Worm (Caenorhabditis elegans) whole organism, midembryonic: ENCODE results near the gene npr-43.

ENCODE experiments used
- T22C8.4 ChIP-seq: fragments of 200-800 bp; sonication (Bioruptor generic); IDR thresholded peaks from 2 replicates; pipeline ENCODE4 v1.3.6; 2022; ENCODE audit warnings: missing genetic modification characterization, missing compliant biosample characterization
- cog-1 ChIP-seq: sonication (generic microtip); optimal IDR thresholded peaks from 2 replicates; lab custom pipeline; 2016; ENCODE audit warnings: missing genetic modification characterization, missing compliant biosample characterization
- flt-1 ChIP-seq: fragments of 200-800 bp; sonication (Bioruptor generic); IDR thresholded peaks from 2 replicates; pipeline ENCODE4 v1.3.6; 2022; ENCODE audit warnings: missing genetic modification characterization, missing compliant biosample characterization
- klf-2 ChIP-seq: fragments of 200-800 bp; sonication (Bioruptor generic); conservative IDR thresholded peaks from 2 replicates; pipeline ENCODE4 v1.3.6; 2022; ENCODE audit warnings: missing genetic modification reagents, missing genetic modification characterization, missing compliant biosample characterization
- med-1 ChIP-seq: sonication (generic microtip); optimal IDR thresholded peaks from 2 replicates; lab custom pipeline; 2017; ENCODE audit warnings: missing genetic modification characterization, mild to moderate bottlenecking, missing compliant biosample characterization, antibody characterized with exemption, missing genetic modification reagents; ENCODE audit not compliant: insufficient read depth
- ref-1 ChIP-seq: fragments of 200-800 bp; sonication (Bioruptor generic); conservative IDR thresholded peaks from 2 replicates; pipeline ENCODE4 v1.3.6; 2022; ENCODE audit warnings: missing genetic modification reagents, missing genetic modification characterization, missing compliant biosample characterization
- tab-1 ChIP-seq: fragments of 200-800 bp; sonication (Bioruptor generic); IDR thresholded peaks from 2 replicates; pipeline ENCODE4 v1.3.6; 2022; ENCODE audit warnings: missing genetic modification characterization, missing compliant biosample characterization
- ztf-23 ChIP-seq: fragments of 200-800 bp; sonication (Bioruptor generic); IDR thresholded peaks from 2 replicates; pipeline ENCODE4 v1.3.6; 2022; ENCODE audit warnings: missing genetic modification reagents, missing genetic modification characterization, missing compliant biosample characterization
- ztf-29 ChIP-seq: fragments of 200-800 bp; sonication (Bioruptor generic); IDR thresholded peaks from 2 replicates; pipeline ENCODE4 v1.3.6; 2022; ENCODE audit warnings: missing genetic modification reagents, missing genetic modification characterization, missing compliant biosample characterization

- TF ChIP-seq tab-1 (GFP tag; lab: Robert Waterston, UW), result no peak
- no peak for TF ChIP-seq ztf-29
- TF ChIP-seq cog-1, result no peak
- no peak for TF ChIP-seq ref-1
- TF ChIP-seq ztf-23 (GFP tag; lab: Robert Waterston, UW), result no peak
- TF ChIP-seq flt-1 (GFP tag; lab: Robert Waterston, UW), result no peak
- TF ChIP-seq klf-2 (GFP tag; lab: Robert Waterston, UW), result no peak
- TF ChIP-seq med-1 (GFP tag; lab: Kevin White, UChicago), result no peak
- TF ChIP-seq T22C8.4, result no peak
Observed at ce11 chrV:14368272-14369052, 10.4 kb downstream of the npr-43 start.
